Worm (Caenorhabditis elegans) whole organism, L1 larva: ENCODE data around the gene R03E9.2.

Experiments
- C04F5.9 ChIP-seq: sonication (generic microtip); optimal IDR thresholded peaks from 2 replicates; lab custom pipeline; 2016; ENCODE audit warnings: missing genetic modification characterization, missing compliant biosample characterization
- Y116A8C.19 ChIP-seq: sonication (generic microtip); optimal IDR thresholded peaks from 2 replicates; lab custom pipeline; 2016; ENCODE audit warnings: missing compliant biosample characterization, missing genetic modification characterization, borderline replicate concordance
- aha-1 ChIP-seq: fragments of 150-350 bp; optimal IDR thresholded peaks from 2 replicates; lab custom pipeline; 2014; ENCODE audit warnings: missing biosample characterization, missing genetic modification characterization
- alr-1 ChIP-seq: fragments of 200-800 bp; sonication (Bioruptor generic); optimal IDR thresholded peaks from 2 replicates; lab custom pipeline; 2018; ENCODE audit warnings: borderline replicate concordance, mild to moderate bottlenecking, missing genetic modification characterization, missing compliant biosample characterization
- blmp-1 ChIP-seq: fragments of 150-350 bp; optimal IDR thresholded peaks from 2 replicates; lab custom pipeline; 2014; ENCODE audit warnings: missing biosample characterization, missing genetic modification characterization
- ceh-63 ChIP-seq: fragments of 200-800 bp; sonication (Bioruptor generic); optimal IDR thresholded peaks from 2 replicates; lab custom pipeline; 2018; ENCODE audit warnings: mild to moderate bottlenecking, missing genetic modification characterization, missing compliant biosample characterization
- ceh-8 ChIP-seq: fragments of 200-800 bp; sonication (Bioruptor generic); optimal IDR thresholded peaks from 2 replicates; lab custom pipeline; 2018; ENCODE audit warnings: mild to moderate bottlenecking, missing genetic modification characterization, moderate library complexity, missing compliant biosample characterization
- ceh-88 ChIP-seq: fragments of 200-800 bp; sonication (Bioruptor generic); IDR thresholded peaks from 2 replicates; pipeline ENCODE4 v1.3.6; 2022; ENCODE audit warnings: missing genetic modification characterization, missing compliant biosample characterization
- dpl-1 ChIP-seq, 3 experiments: fragments of 150-350 bp in 2 of 3; sonication (generic microtip) in 1 of 3; optimal IDR thresholded peaks; 2 replicates each; lab custom pipeline; 2014 to 2017; ENCODE audit warnings: missing biosample characterization in 3 of 3, missing genetic modification characterization in 3 of 3, missing genetic modification reagents in 3 of 3
- efl-1 ChIP-seq, 4 experiments: fragments of 150-350 bp; optimal IDR thresholded peaks in 3 of 4; peaks in 1 of 4; 1 replicate in 1 of 4; 2 replicates in 3 of 4; lab custom pipeline; 2014; ENCODE audit warnings: missing biosample characterization in 2 of 4, missing genetic modification characterization in 2 of 4, missing genetic modification reagents in 2 of 4
- efl-3 ChIP-seq: fragments of 200-800 bp; sonication (Bioruptor generic); optimal IDR thresholded peaks from 2 replicates; lab custom pipeline; 2018; ENCODE audit warnings: mild to moderate bottlenecking, missing genetic modification characterization, missing compliant biosample characterization
- egl-27 ChIP-seq, 2 experiments: fragments of 150-350 bp in 1 of 2; sonication (generic microtip); optimal IDR thresholded peaks; 3 replicates each; lab custom pipeline; 2017 to 2018; ENCODE audit warnings: missing biosample characterization in 2 of 2, missing genetic modification characterization in 2 of 2, missing genetic modification reagents in 2 of 2
- ets-5 ChIP-seq: fragments of 200-800 bp; sonication (Bioruptor generic); IDR thresholded peaks from 2 replicates; pipeline ENCODE4 v1.3.6; 2022; ENCODE audit warnings: missing genetic modification characterization, missing compliant biosample characterization
- fkh-4 ChIP-seq: sonication (generic microtip); optimal IDR thresholded peaks from 2 replicates; lab custom pipeline; 2016; ENCODE audit warnings: missing compliant biosample characterization, missing genetic modification characterization, borderline replicate concordance
- grh-1 ChIP-seq: fragments of 200-800 bp; sonication (Bioruptor generic); IDR thresholded peaks from 2 replicates; pipeline ENCODE4 v1.3.6; 2022; ENCODE audit warnings: missing genetic modification reagents, missing genetic modification characterization, missing compliant biosample characterization
- irx-1 ChIP-seq: sonication (generic microtip); optimal IDR thresholded peaks from 2 replicates; lab custom pipeline; 2016; ENCODE audit warnings: missing genetic modification characterization, missing compliant biosample characterization
- isw-1 ChIP-seq: fragments of 200-800 bp; sonication (Bioruptor generic); IDR thresholded peaks from 2 replicates; pipeline ENCODE4 v1.3.6; 2022; ENCODE audit warnings: missing genetic modification characterization, missing compliant biosample characterization
- jun-1 ChIP-seq: fragments of 150-350 bp; optimal IDR thresholded peaks from 2 replicates; lab custom pipeline; 2014; ENCODE audit warnings: missing biosample characterization, missing genetic modification reagents, missing genetic modification characterization
- lin-13 ChIP-seq: fragments of 150-350 bp; optimal IDR thresholded peaks from 2 replicates; lab custom pipeline; 2014; ENCODE audit warnings: missing biosample characterization, missing genetic modification reagents, missing genetic modification characterization
- lin-15B ChIP-seq: fragments of 150-350 bp; sonication (generic microtip); optimal IDR thresholded peaks from 3 replicates; lab custom pipeline; 2014; ENCODE audit warnings: missing biosample characterization, missing genetic modification characterization
- lin-35 ChIP-seq, 2 experiments: fragments of 150-350 bp; optimal IDR thresholded peaks; 2 replicates each; lab custom pipeline; 2014; ENCODE audit warnings: missing biosample characterization in 2 of 2, missing genetic modification characterization in 2 of 2, missing genetic modification reagents in 2 of 2
- lsy-2 ChIP-seq, 2 experiments: fragments of 150-350 bp; optimal IDR thresholded peaks; 2 replicates each; lab custom pipeline; 2014; ENCODE audit warnings: missing biosample characterization in 2 of 2, missing genetic modification characterization in 2 of 2
- mab-9 ChIP-seq: fragments of 200-800 bp; sonication (Bioruptor generic); IDR thresholded peaks from 2 replicates; pipeline ENCODE4 v1.3.6; 2022; ENCODE audit warnings: missing genetic modification reagents, missing genetic modification characterization, missing compliant biosample characterization
- mdl-1 ChIP-seq, 2 experiments: fragments of 150-350 bp; optimal IDR thresholded peaks; 2 replicates each; lab custom pipeline; 2014 to 2017; ENCODE audit warnings: missing biosample characterization in 2 of 2, missing genetic modification characterization in 2 of 2, inconsistent platforms in 1 of 2
- nhr-11 ChIP-seq: fragments of 150-350 bp; optimal IDR thresholded peaks from 2 replicates; lab custom pipeline; 2014; ENCODE audit warnings: missing biosample characterization, missing genetic modification characterization
- nhr-12 ChIP-seq: sonication (generic microtip); optimal IDR thresholded peaks from 2 replicates; lab custom pipeline; 2017; ENCODE audit warnings: missing biosample characterization, missing genetic modification characterization
- nhr-19 ChIP-seq: fragments of 200-800 bp; sonication (Bioruptor generic); conservative IDR thresholded peaks from 2 replicates; pipeline ENCODE4 v1.3.6; 2022; ENCODE audit warnings: missing genetic modification characterization, missing compliant biosample characterization
- nhr-20 ChIP-seq: sonication (generic microtip); optimal IDR thresholded peaks from 2 replicates; lab custom pipeline; 2016; ENCODE audit warnings: mild to moderate bottlenecking, missing genetic modification characterization, missing compliant biosample characterization
- nhr-237 ChIP-seq: fragments of 150-350 bp; optimal IDR thresholded peaks from 2 replicates; lab custom pipeline; 2014; ENCODE audit warnings: missing biosample characterization, missing genetic modification characterization
- nhr-47 ChIP-seq: sonication (generic microtip); optimal IDR thresholded peaks from 2 replicates; lab custom pipeline; 2016; ENCODE audit warnings: mild to moderate bottlenecking, missing genetic modification characterization, moderate library complexity, missing compliant biosample characterization
- nhr-71 ChIP-seq: sonication (generic microtip); optimal IDR thresholded peaks from 2 replicates; lab custom pipeline; 2016; ENCODE audit warnings: mild to moderate bottlenecking, missing genetic modification characterization, moderate library complexity, missing compliant biosample characterization
- nhr-76 ChIP-seq: sonication (generic microtip); optimal IDR thresholded peaks from 2 replicates; lab custom pipeline; 2017; ENCODE audit warnings: missing biosample characterization, missing genetic modification characterization
- nhr-84 ChIP-seq: sonication (generic microtip); optimal IDR thresholded peaks from 2 replicates; lab custom pipeline; 2017; ENCODE audit warnings: missing biosample characterization, missing genetic modification characterization
- nhr-85 ChIP-seq: sonication (generic microtip); peaks from one replicate; lab custom pipeline; 2016; ENCODE audit warnings: missing genetic modification characterization, inconsistent platforms, missing compliant biosample characterization
- nhr-90 ChIP-seq: sonication (generic microtip); optimal IDR thresholded peaks from 2 replicates; lab custom pipeline; 2016; ENCODE audit warnings: mild to moderate bottlenecking, missing genetic modification characterization, missing compliant biosample characterization; ENCODE audit not compliant: poor library complexity
- pag-3 ChIP-seq: sonication (generic microtip); optimal IDR thresholded peaks from 2 replicates; lab custom pipeline; 2017; ENCODE audit warnings: missing genetic modification characterization, mild to moderate bottlenecking, missing compliant biosample characterization, antibody characterized with exemption, borderline replicate concordance; ENCODE audit not compliant: insufficient read depth
- pax-3 ChIP-seq: fragments of 200-800 bp; sonication (Bioruptor generic); optimal IDR thresholded peaks from 2 replicates; lab custom pipeline; 2018; ENCODE audit warnings: mild to moderate bottlenecking, missing genetic modification characterization, moderate library complexity, missing compliant biosample characterization
- pqm-1 ChIP-seq: sonication (generic microtip); optimal IDR thresholded peaks from 3 replicates; lab custom pipeline; 2017; ENCODE audit warnings: missing biosample characterization, missing genetic modification characterization
- skn-1 ChIP-seq: fragments of 150-350 bp; optimal IDR thresholded peaks from 2 replicates; lab custom pipeline; 2014; ENCODE audit warnings: missing biosample characterization, missing genetic modification characterization
- snu-23 ChIP-seq: sonication (generic microtip); optimal IDR thresholded peaks from 2 replicates; lab custom pipeline; 2016; ENCODE audit warnings: missing genetic modification characterization, missing compliant biosample characterization
- sptf-1 ChIP-seq: fragments of 150-350 bp; optimal IDR thresholded peaks from 2 replicates; lab custom pipeline; 2014; ENCODE audit warnings: missing biosample characterization, missing genetic modification characterization
- unc-130 ChIP-seq: fragments of 150-350 bp; optimal IDR thresholded peaks from 2 replicates; lab custom pipeline; 2017; ENCODE audit warnings: missing biosample characterization, missing genetic modification characterization, inconsistent platforms
- unc-62 ChIP-seq: fragments of 150-350 bp; optimal IDR thresholded peaks from 2 replicates; lab custom pipeline; 2014; ENCODE audit warnings: missing biosample characterization, missing genetic modification reagents, missing genetic modification characterization
- unc-86 ChIP-seq: sonication (generic microtip); optimal IDR thresholded peaks from 2 replicates; lab custom pipeline; 2016; ENCODE audit warnings: missing genetic modification characterization, missing compliant biosample characterization
- unc-98 ChIP-seq: fragments of 200-800 bp; sonication (Bioruptor generic); IDR thresholded peaks from 2 replicates; pipeline ENCODE4 v1.3.6; 2022; ENCODE audit warnings: missing genetic modification characterization, missing compliant biosample characterization
- zag-1 ChIP-seq: fragments of 150-350 bp; optimal IDR thresholded peaks from 2 replicates; lab custom pipeline; 2014; ENCODE audit warnings: missing biosample characterization, missing genetic modification characterization
- zip-4 ChIP-seq: fragments of 200-800 bp; sonication (Bioruptor generic); optimal IDR thresholded peaks from 2 replicates; lab custom pipeline; 2018; ENCODE audit warnings: mild to moderate bottlenecking, missing genetic modification characterization, moderate library complexity, missing compliant biosample characterization
- ztf-11 ChIP-seq, 2 experiments: sonication (generic microtip); optimal IDR thresholded peaks; 2 replicates each; lab custom pipeline; 2016 to 2017; ENCODE audit warnings: missing genetic modification characterization in 2 of 2, missing biosample characterization in 1 of 2, missing compliant biosample characterization in 1 of 2

The R03E9.2 gene

DNA sequence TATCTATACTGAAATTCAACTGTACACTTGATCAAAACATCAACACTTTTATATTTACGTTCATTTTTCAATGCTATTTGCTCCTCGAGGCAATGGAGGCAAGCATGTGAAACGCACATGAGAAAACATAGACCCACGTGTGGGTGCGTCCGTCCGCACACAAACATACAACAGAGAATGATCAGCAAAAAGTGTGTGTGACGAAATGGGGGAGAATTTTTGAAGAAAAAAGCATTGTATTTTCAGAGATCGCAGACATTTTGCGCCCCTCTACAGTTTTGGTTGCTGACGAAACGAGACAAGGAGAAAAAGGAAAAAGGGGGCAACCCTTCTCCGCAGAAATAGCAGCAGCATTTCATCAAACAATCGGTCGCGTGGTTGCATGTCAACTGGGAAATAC lies 17.0 kb upstream of the R03E9.2 start (continued):
- TF ChIP-seq unc-98 (no peak), efl-3 (GFP tag; lab: Kevin White, UChicago) (peak; percentile 50), zag-1 (tag; lab: Kevin White, UChicago) (no peak), grh-1 (GFP tag; lab: Robert Waterston, UW) (peak; percentile 85), unc-130 (tag; lab: Kevin White, UChicago) (peak; percentile 69), nhr-90 (tag; lab: Kevin White, UChicago) (peak; percentile 93), jun-1 (tag; lab: Kevin White, UChicago) (peak; percentile 91), dpl-1 (GFP tag; optimal IDR thresholded peaks at IDR 0.05; lab: Kevin White, UChicago) (peak; percentile 37 to 60 (median 58)), unc-62 (GFP tag; lab: Kevin White, UChicago) (no peak), mab-9 (no peak), lsy-2 (tag; optimal IDR thresholded peaks at IDR 0.05; lab: Kevin White, UChicago) (peak; percentile 66 to 88), efl-1 (optimal IDR thresholded peaks at IDR 0.05; lab: Kevin White, UChicago) (peak; percentile 45 to 47), efl-1 (GFP tag; optimal IDR thresholded peaks at IDR 0.05 in 1 of 2; lab: Kevin White, UChicago) (peak; percentile 14 to 86), nhr-237 (tag; lab: Kevin White, UChicago) (peak; percentile 51), ceh-8 (GFP tag; lab: Kevin White, UChicago) (peak; percentile 42), egl-27 (tag; optimal IDR thresholded peaks at IDR 0.05; lab: Kevin White, UChicago) (peak; percentile 91 to 92), ztf-11 (tag; optimal IDR thresholded peaks at IDR 0.05; lab: Kevin White, UChicago) (no peak), ets-5 (no peak), nhr-85 (peak; percentile 100), isw-1 (GFP tag; lab: Robert Waterston, UW) (no peak; the same call in 1 of the 2 replicates), pqm-1 (tag; lab: Kevin White, UChicago) (no peak), ceh-63 (GFP tag; lab: Kevin White, UChicago) (no peak), sptf-1 (tag; lab: Kevin White, UChicago) (no peak), lin-13 (GFP tag; lab: Kevin White, UChicago) (peak; percentile 62), zip-4 (GFP tag; lab: Kevin White, UChicago) (peak; percentile 87), snu-23 (GFP tag; lab: Kevin White, UChicago) (peak; percentile 94), irx-1 (tag; lab: Kevin White, UChicago) (peak; percentile 89), nhr-84 (tag; lab: Kevin White, UChicago) (no peak), alr-1 (tag; lab: Kevin White, UChicago) (no peak), nhr-20 (tag; lab: Kevin White, UChicago) (peak; percentile 98), Y116A8C.19 (tag; lab: Kevin White, UChicago) (no peak)

DNA sequence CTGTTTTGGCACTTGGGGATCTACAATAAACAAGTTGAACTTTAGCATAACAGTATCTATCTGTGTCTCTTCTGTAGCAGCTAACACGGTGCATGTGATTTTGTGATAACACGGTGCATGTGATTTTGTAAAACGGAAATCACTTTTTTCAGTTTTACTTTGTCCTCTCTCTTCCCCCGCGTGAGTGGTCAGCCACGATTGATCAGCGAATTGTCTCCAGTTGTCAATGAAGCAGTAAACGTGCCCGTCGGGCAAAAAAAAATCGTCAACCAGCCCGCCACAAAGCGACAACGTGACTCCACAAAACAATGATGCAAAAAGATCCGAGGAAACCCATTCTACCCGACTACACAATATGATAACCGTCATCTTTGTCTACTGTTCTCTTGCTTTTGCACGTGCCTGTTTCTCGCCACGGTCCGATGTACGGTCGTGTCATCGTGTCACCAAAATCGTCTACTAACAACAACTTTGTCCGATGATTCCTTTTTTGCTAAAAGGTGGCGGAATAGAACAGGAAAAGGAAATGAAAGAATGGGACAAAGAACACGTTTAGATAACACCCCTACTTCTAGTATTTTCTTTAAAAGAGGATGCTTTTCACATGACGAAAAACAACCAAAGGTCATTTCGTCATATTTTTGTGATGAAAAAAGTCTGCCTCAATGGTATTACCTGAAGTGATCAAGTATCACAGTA lies 16.2 kb upstream of the R03E9.2 start:
- TF ChIP-seq mab-9, result 0 out of 2 replicates have a peak, but pooled peaks have one; percentile 18
- TF ChIP-seq pag-3 (tag; lab: Kevin White, UChicago), result no peak
- TF ChIP-seq nhr-71 (tag; lab: Kevin White, UChicago), result peak; percentile 95
- TF ChIP-seq pqm-1 (tag; lab: Kevin White, UChicago), result no peak
- TF ChIP-seq nhr-11 (tag; lab: Kevin White, UChicago), result no peak
- peak; percentile 75 for TF ChIP-seq nhr-90 (tag; lab: Kevin White, UChicago)
- peak; percentile 41; the same call in 1 of the 2 replicates for TF ChIP-seq ceh-88 (GFP tag; lab: Robert Waterston, UW)
- TF ChIP-seq blmp-1 (tag; lab: Kevin White, UChicago), result peak; percentile 73
- no peak for TF ChIP-seq lin-15B
- peak in 1 of 2 experiments; percentile 76 for TF ChIP-seq lin-35 (GFP tag; optimal IDR thresholded peaks at IDR 0.05; lab: Kevin White, UChicago)
- TF ChIP-seq nhr-47, result peak; percentile 72
- no peak for TF ChIP-seq zip-4 (GFP tag; lab: Kevin White, UChicago)
- TF ChIP-seq aha-1 (tag; lab: Kevin White, UChicago), result no peak
- peak; percentile 35 for TF ChIP-seq skn-1 (tag; lab: Kevin White, UChicago)
- TF ChIP-seq nhr-84 (tag; lab: Kevin White, UChicago), result no peak
- no peak for TF ChIP-seq fkh-4 (tag; lab: Kevin White, UChicago)
- TF ChIP-seq nhr-19 (GFP tag; lab: Robert Waterston, UW), result peak; percentile 89
- no peak for TF ChIP-seq nhr-76 (tag; lab: Kevin White, UChicago)
- no peak for TF ChIP-seq C04F5.9
- peak; percentile 97 for TF ChIP-seq nhr-20 (tag; lab: Kevin White, UChicago)
- TF ChIP-seq mdl-1 (tag; optimal IDR thresholded peaks at IDR 0.05; lab: Kevin White, UChicago), result peak in 1 of 2 experiments; percentile 57
- TF ChIP-seq pax-3 (tag; lab: Kevin White, UChicago), result no peak
- peak; percentile 76 for TF ChIP-seq snu-23 (GFP tag; lab: Kevin White, UChicago)
- TF ChIP-seq nhr-12 (tag; lab: Kevin White, UChicago), result no peak
- no peak for TF ChIP-seq unc-86 (tag; lab: Kevin White, UChicago)
